Worm (Caenorhabditis elegans) whole organism, late embryonic: ENCODE data around the gene drr-1.

Experiments
- K09A11.1 ChIP-seq: sonication (generic microtip); optimal IDR thresholded peaks from 2 replicates; lab custom pipeline; 2017; ENCODE audit warnings: antibody characterized with exemption, mild to moderate bottlenecking, missing genetic modification characterization, missing compliant biosample characterization; ENCODE audit not compliant: insufficient read depth
- ceh-19 ChIP-seq: fragments of 200-800 bp; sonication (Bioruptor generic); optimal IDR thresholded peaks from 2 replicates; lab custom pipeline; 2018; ENCODE audit warnings: mild to moderate bottlenecking, missing genetic modification characterization, missing compliant biosample characterization
- ceh-45 ChIP-seq: fragments of 200-800 bp; sonication (Bioruptor generic); IDR thresholded peaks from 2 replicates; pipeline ENCODE4 v1.3.6; 2022; ENCODE audit warnings: missing genetic modification reagents, missing genetic modification characterization, missing compliant biosample characterization
- fkh-10 ChIP-seq: fragments of 150-350 bp; optimal IDR thresholded peaks from 2 replicates; lab custom pipeline; 2014; ENCODE audit warnings: missing biosample characterization, missing genetic modification reagents, missing genetic modification characterization
- hlh-8 ChIP-seq: sonication (generic microtip); optimal IDR thresholded peaks from 2 replicates; lab custom pipeline; 2016; ENCODE audit warnings: missing genotype, missing genetic modification characterization, missing compliant biosample characterization
- nhr-11 ChIP-seq: fragments of 150-350 bp; optimal IDR thresholded peaks from 2 replicates; lab custom pipeline; 2014; ENCODE audit warnings: missing biosample characterization, missing genetic modification characterization
- unc-86 ChIP-seq: sonication (generic microtip); optimal IDR thresholded peaks from 2 replicates; lab custom pipeline; 2016; ENCODE audit warnings: missing genetic modification characterization, missing compliant biosample characterization

ce11 chrII:13507535-13507934 lies 11.8 kb upstream of the drr-1 start, which contains the start of gene nep-17:
- TF ChIP-seq K09A11.1 (no peak), hlh-8 (no peak), ceh-45 (no peak), nhr-11 (tag; lab: Kevin White, UChicago) (no peak), unc-86 (no peak), fkh-10 (GFP tag; lab: Kevin White, UChicago) (no peak), ceh-19 (no peak)
